Fruit fly (Drosophila melanogaster) whole organism, prepupa: Measurements from ENCODE around the gene Adhr.

ENCODE experiments used
- CG10669 ChIP-seq: fragments of 200-800 bp; sonication (Bioruptor generic); optimal IDR thresholded peaks from 3 replicates; lab custom pipeline; 2018; ENCODE audit warnings: missing biosample characterization, mild to moderate bottlenecking, missing genetic modification characterization, moderate library complexity
- CG4318 ChIP-seq: fragments of 200-800 bp; sonication (Bioruptor generic); optimal IDR thresholded peaks from 3 replicates; lab custom pipeline; 2017; ENCODE audit warnings: missing biosample characterization, mild to moderate bottlenecking, missing genetic modification characterization
- CG6854 ChIP-seq: fragments of 200-800 bp; sonication (Bioruptor generic); optimal IDR thresholded peaks from 2 replicates; lab custom pipeline; 2017; ENCODE audit warnings: missing biosample characterization, mild to moderate bottlenecking, missing genetic modification characterization
- Eip78C ChIP-seq: fragments of 200-800 bp; sonication (Bioruptor generic); peaks from one replicate; lab custom pipeline; 2016; ENCODE audit warnings: missing biosample characterization, missing genetic modification characterization
- Sox102F ChIP-seq: fragments of 200-800 bp; sonication (Bioruptor generic); optimal IDR thresholded peaks from 2 replicates; lab custom pipeline; 2016; ENCODE audit warnings: missing biosample characterization, mild to moderate bottlenecking, missing genetic modification characterization
- ss ChIP-seq, 2 experiments: fragments of 200-800 bp; sonication (Bioruptor generic); optimal IDR thresholded peaks; 2 replicates in 1 of 2; 3 replicates in 1 of 2; lab custom pipeline; 2017 to 2018; ENCODE audit warnings: mild to moderate bottlenecking in 2 of 2, missing biosample characterization in 2 of 2, missing genetic modification characterization in 2 of 2, moderate library complexity in 1 of 2

- TF ChIP-seq Eip78C (GFP tag; lab: Kevin White, UChicago): peak; percentile 97
- TF ChIP-seq CG6854 (GFP tag; lab: Kevin White, UChicago): peak; percentile 65
- peak; percentile 84 for TF ChIP-seq Sox102F (GFP tag; lab: Kevin White, UChicago)
- TF ChIP-seq ss (GFP tag; optimal IDR thresholded peaks at IDR 0.05; lab: Kevin White, UChicago): peak; percentile 74 to 79
- peak; percentile 55 for TF ChIP-seq CG10669
- peak; percentile 14 for TF ChIP-seq CG4318 (GFP tag; lab: Kevin White, UChicago)
Observed at dm6 chr2L:14573216-14573909, 42.0 kb upstream of the Adhr start.
